Fruit fly (Drosophila melanogaster) whole organism, pupa: ENCODE data around the gene Tet.

Experiments
- CG14655 ChIP-seq: fragments of 200-800 bp; sonication (Bioruptor generic); optimal IDR thresholded peaks from 3 replicates; lab custom pipeline; 2017; ENCODE audit warnings: mild to moderate bottlenecking, missing biosample characterization, missing genetic modification reagents, missing genetic modification characterization
- CG17806 ChIP-seq: fragments of 200-800 bp; sonication (Bioruptor generic); optimal IDR thresholded peaks from 2 replicates; lab custom pipeline; 2018; ENCODE audit warnings: missing biosample characterization, mild to moderate bottlenecking, missing genetic modification characterization, moderate library complexity
- CG34367 ChIP-seq: fragments of 200-800 bp; sonication (Bioruptor generic); optimal IDR thresholded peaks from 2 replicates; lab custom pipeline; 2018; ENCODE audit warnings: missing biosample characterization, mild to moderate bottlenecking, missing genetic modification characterization
- CG8159 ChIP-seq: fragments of 200-800 bp; sonication (Bioruptor generic); optimal IDR thresholded peaks from 3 replicates; lab custom pipeline; 2018; ENCODE audit warnings: missing biosample characterization, mild to moderate bottlenecking, missing genetic modification characterization, moderate library complexity
- EcR ChIP-seq: fragments of 200-800 bp; sonication (Bioruptor generic); optimal IDR thresholded peaks from 3 replicates; lab custom pipeline; 2019; ENCODE audit warnings: missing biosample characterization, missing genetic modification characterization, mild to moderate bottlenecking, moderate library complexity, missing genetic modification reagents
- Pif1A ChIP-seq: fragments of 200-800 bp; sonication (Bioruptor generic); optimal IDR thresholded peaks from 3 replicates; lab custom pipeline; 2016; ENCODE audit warnings: missing biosample characterization, missing genetic modification characterization
- gl ChIP-seq: fragments of 200-800 bp; sonication (Bioruptor generic); optimal IDR thresholded peaks from 2 replicates; lab custom pipeline; 2018; ENCODE audit warnings: missing biosample characterization, mild to moderate bottlenecking, missing genetic modification characterization
- rn ChIP-seq: fragments of 200-800 bp; sonication (Bioruptor generic); IDR thresholded peaks from 2 replicates; pipeline ENCODE4 v1.3.6; 2022; ENCODE audit warnings: missing biosample characterization, missing genetic modification characterization

DNA sequence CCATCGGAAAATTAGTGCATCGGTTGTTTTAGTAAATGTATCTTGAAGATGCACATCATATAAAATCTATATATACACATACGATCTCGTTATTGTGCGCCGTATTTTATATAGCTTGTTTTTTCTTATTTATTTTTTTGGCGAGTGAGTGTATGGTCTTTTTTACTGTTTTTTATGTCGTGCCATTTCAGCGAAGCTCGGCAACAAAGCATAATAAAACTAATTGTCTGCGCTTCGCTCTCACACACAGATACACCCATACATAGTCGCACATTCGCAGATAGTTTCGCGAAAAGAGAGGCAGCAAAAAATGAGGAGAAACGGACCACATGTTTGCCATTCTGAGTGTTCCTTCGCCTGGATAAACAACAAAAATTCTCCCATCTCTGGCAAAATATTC is 61.1 kb downstream of the Tet start:
- TF ChIP-seq CG34367 (tag; lab: Kevin White, UChicago), result peak; percentile 45
- no peak for TF ChIP-seq CG8159
- TF ChIP-seq Pif1A (GFP tag; lab: Kevin White, UChicago), result peak; percentile 18
- TF ChIP-seq EcR (GFP tag; lab: Kevin White, UChicago), result peak; percentile 24
- peak; percentile 38 for TF ChIP-seq CG14655 (GFP tag; lab: Kevin White, UChicago)
- peak; percentile 45 for TF ChIP-seq gl (tag; lab: Kevin White, UChicago)
- no peak for TF ChIP-seq rn (GFP tag; lab: Robert Waterston, UW)
- no peak for TF ChIP-seq CG17806 (tag; lab: Kevin White, UChicago)
